Worm (Caenorhabditis elegans) whole organism, L4/young adult: ENCODE data around the gene srsx-7.
A peak's percentile ranks its signal among the peaks of the same experiment; 100 is the strongest.

Experiments
- W03F9.2 ChIP-seq: fragments of 150-350 bp; optimal IDR thresholded peaks from 2 replicates; lab custom pipeline; 2014; ENCODE audit warnings: missing biosample characterization, missing genetic modification characterization
- dao-5 ChIP-seq: sonication (generic microtip); optimal IDR thresholded peaks from 2 replicates; lab custom pipeline; 2016; ENCODE audit warnings: missing genotype, missing genetic modification characterization, moderate library complexity, missing compliant biosample characterization
- him-1 ChIP-seq: sonication (generic microtip); optimal IDR thresholded peaks from 2 replicates; lab custom pipeline; 2016; ENCODE audit warnings: missing genotype, missing genetic modification reagents, missing genetic modification characterization, missing compliant biosample characterization

The srsx-7 gene

DNA sequence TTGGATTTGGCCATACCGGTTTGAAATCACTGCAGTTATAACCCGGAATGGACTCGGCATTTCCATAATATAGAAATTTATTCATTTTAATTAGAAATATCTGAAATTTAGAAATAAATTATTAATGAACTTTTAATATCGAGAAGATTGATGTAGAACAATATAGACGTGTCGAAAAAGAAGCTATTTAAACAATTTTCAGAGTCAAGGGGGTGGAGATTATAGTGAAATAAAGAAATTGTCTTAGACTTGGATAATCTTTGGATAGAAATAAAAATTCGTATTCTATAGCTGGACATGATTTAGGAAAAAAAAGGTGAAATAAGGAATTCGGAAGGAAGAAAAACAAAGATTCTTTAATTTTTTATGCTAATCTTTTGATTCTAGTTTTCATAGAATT, 14.7 kb downstream of the srsx-7 start, which contains the start of gene srt-53:
srt-53 (minus strand) TSS at position 101 of the 400 bp plus-strand sequence.
- no peak for TF ChIP-seq W03F9.2 (tag; lab: Kevin White, UChicago)

DNA sequence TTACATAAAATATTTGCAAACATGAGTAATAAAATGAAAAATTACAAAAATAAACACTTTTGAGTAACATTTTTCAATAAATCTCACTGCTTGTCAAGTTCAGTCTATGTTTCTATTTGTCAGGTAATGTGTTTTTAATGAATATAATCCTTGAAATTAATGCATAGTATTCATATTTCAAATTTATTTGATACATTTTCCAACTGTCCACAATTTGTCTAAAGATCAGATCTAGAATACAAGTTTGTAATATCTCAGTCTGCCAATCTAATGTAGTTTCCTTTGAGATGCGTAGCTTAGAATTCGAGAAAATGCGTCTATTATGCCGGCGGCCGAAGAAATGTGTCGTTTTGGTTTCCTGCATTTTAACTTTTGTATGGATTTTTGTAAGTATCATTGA, 18.0 kb downstream of the srsx-7 start, which contains the start of gene Y97E10B.1:
Y97E10B.1 (plus strand) TSS at position 301 of the 400 bp plus-strand sequence.
- TF ChIP-seq W03F9.2 (tag; lab: Kevin White, UChicago), result no peak
- no peak for TF ChIP-seq him-1 (tag; lab: Kevin White, UChicago)
- no peak for TF ChIP-seq dao-5 (tag; lab: Kevin White, UChicago)

DNA sequence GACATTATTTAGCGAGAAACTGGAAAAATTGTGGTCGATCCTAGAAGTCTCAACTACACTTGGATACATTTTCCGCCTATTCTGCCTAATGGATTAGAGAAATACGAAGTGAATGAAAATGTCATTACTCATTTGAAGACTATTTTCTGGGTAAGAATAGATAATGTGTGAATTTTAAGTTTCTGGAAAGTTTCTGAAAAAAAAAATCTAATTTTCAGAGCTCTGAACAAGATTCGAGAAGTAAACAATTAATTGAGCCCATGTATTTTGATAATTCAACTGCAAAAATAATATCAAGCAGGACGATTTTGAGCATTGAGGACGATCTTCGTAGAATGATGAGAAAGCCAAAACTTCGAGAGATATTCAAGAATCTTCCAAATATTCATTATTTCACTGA, 20.6 kb downstream of the srsx-7 start:
- no peak for TF ChIP-seq dao-5 (tag; lab: Kevin White, UChicago)
- no peak for TF ChIP-seq him-1 (tag; lab: Kevin White, UChicago)
- no peak for TF ChIP-seq W03F9.2 (tag; lab: Kevin White, UChicago)

DNA sequence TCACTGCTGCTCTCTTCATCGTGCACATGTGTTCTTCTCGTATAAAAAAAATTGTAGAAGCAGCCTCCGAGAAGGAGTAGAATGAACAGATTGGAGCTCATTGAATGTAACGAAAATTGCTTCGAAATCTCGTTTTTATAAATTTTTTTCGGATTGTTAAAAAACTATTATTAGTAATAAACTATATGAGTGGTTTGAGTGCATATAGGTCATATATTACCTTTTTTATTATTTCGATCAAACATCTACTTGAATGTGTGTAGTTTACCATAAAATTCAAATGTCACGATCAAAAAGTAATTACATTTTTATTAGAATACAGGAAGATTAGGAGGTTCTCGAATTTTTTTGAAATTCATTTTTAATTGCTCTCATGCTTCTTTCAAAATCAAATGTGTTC, 27.3 kb downstream of the srsx-7 start, which contains the start of gene clec-216:
clec-216 (minus strand) TSS at position 101 of the 400 bp plus-strand sequence.
- TF ChIP-seq dao-5 (tag; lab: Kevin White, UChicago) (no peak), him-1 (tag; lab: Kevin White, UChicago) (no peak), W03F9.2 (tag; lab: Kevin White, UChicago) (no peak)

DNA sequence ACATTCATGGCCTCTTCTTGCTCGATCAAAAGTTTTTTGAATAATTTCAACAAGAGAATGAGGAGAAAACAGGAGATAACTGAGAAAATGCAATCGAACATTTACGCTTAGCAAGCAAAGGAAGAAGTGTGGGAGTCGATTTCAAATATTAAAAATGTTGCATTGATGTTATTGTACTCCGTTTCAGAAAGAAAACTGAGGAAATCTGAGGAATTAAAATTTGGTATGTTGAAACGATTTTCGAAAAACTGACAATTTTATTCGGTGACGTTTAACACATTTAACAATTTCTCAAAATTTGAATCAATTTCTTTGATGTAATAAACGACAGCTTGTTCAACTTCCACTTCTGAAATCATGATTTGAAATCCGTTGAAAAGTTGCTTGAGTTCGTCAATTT, 29.0 kb downstream of the srsx-7 start, which contains the start of gene F26D11.13:
F26D11.13 (minus strand) TSS at position 101 of the 400 bp plus-strand sequence.
- TF ChIP-seq him-1 (tag; lab: Kevin White, UChicago) (no peak), dao-5 (tag; lab: Kevin White, UChicago) (no peak), W03F9.2 (tag; lab: Kevin White, UChicago) (no peak)

DNA sequence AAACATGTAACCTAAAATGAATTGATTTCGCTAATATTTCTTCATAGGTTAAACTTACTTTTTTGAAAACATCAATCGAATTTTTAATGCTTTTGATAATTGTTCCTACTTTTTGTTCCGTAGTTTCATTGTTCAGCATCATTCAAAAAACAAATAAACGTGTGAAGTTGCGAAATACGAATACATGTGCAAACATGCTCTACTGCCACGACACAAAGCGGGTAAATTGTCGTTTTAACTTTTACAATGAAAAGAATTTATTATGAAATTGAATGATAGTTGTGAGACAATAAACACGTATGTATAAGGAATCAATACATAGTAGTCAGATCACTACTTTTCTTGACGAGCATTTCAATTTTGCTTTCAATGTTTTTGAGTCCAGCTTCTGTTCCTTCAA, 29.6 kb downstream of the srsx-7 start, which contains the start of gene F26D11.12:
F26D11.12 (minus strand) TSS at position 145 of the 400 bp plus-strand sequence.
- TF ChIP-seq W03F9.2 (tag; lab: Kevin White, UChicago) (peak; percentile 5), him-1 (tag; lab: Kevin White, UChicago) (no peak), dao-5 (tag; lab: Kevin White, UChicago) (no peak)

DNA sequence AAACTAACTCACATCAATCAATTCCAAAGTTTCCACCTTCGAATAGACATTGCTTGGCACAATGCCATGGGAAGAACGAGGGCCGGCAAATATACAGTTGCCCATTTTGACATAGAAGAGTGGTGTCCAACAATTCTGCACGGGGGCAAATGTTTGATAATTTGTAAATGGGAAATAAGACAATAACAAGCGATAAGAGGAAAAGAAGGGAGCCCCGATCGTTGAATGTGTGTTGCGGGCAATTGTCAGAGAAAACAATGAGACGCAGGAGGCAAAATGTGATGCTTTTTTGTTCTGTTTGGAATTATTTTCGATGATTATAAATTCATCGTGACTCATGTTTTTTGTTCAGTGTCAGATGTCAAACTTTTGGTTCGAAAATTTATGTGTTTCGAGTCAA, 30.6 kb downstream of the srsx-7 start, which contains the start of gene pals-34:
pals-34 (minus strand) TSS at position 280 of the 400 bp plus-strand sequence.
- TF ChIP-seq him-1 (tag; lab: Kevin White, UChicago), result no peak
- TF ChIP-seq dao-5 (tag; lab: Kevin White, UChicago), result no peak
- no peak for TF ChIP-seq W03F9.2 (tag; lab: Kevin White, UChicago)

DNA sequence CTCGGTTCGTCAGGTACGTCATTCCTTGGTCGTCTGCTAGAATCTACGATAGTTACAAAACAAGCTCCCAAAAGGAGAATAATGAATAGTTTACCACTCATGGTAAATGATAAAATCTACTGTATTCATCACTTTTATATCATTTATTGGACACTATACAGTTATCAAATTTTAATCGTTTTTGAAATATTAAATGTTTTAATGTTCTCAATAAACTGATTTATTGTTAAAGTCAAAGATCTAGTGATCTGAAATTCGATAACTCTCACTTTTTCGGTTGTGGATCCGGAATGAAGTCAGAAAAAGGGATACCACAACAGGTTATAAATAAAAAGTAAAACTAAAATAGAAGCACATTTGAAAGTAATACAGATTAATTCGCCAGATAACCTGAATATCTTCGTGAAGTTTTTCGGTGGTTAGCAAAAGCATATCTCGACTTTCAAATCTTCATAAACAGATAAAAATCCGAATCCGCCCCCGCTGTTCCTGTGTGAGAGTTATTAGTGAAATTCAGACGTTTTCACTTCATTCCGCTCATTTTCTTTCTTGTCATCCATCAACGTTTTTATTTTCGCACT, 33.2 kb downstream of the srsx-7 start, which contains the start of the genes clec-217 and F26D11.2:
clec-217 (minus strand) TSS at position 101 of the 581 bp plus-strand sequence.
F26D11.2 (plus strand) TSS at position 531 of the 581 bp plus-strand sequence.
- TF ChIP-seq him-1 (tag; lab: Kevin White, UChicago) (no peak), W03F9.2 (tag; lab: Kevin White, UChicago) (no peak), dao-5 (tag; lab: Kevin White, UChicago) (no peak)

DNA sequence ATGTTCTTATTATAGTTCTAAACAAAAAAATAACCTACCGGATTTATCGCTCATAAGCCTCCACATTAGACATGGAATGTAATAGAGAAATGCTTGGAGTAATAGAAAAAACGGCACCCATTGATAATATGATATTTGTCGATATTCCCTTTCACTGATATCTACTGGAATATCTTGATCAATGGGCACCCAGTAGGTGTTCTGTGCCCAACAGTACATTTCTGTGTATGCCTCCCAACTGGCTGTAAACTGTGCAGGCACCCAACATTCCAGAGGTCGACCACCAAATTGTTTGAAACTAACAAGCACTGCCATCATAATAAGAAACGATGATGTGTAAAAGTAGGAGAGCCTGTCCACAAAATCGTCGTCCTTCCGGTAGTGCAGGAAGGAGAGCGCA, 38.8 kb downstream of the srsx-7 start:
- TF ChIP-seq him-1 (tag; lab: Kevin White, UChicago) (no peak), W03F9.2 (tag; lab: Kevin White, UChicago) (no peak), dao-5 (tag; lab: Kevin White, UChicago) (no peak)

DNA sequence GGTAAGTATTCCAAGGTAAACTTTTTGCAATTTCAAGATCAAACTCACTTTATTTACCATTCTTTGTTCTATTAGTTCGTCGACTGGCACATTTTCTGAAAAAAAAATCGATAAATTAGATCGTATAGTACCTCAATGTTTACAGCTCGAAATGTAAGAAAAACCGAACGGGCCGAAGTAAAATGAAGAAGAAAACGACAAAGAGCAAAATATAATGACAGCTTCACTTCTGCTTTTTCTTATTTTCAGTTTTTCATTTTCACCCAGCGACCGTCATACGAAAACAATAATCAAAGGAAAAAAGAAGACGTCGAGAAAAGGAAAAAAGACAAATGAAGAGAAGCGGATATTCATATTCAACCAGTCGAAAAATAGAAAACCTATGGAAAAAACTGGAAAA, 43.5 kb downstream of the srsx-7 start, which contains the start of gene che-7:
che-7 (minus strand) TSS at position 101 of the 400 bp plus-strand sequence.
- TF ChIP-seq dao-5 (tag; lab: Kevin White, UChicago) (no peak), W03F9.2 (tag; lab: Kevin White, UChicago) (no peak), him-1 (tag; lab: Kevin White, UChicago) (no peak)

DNA sequence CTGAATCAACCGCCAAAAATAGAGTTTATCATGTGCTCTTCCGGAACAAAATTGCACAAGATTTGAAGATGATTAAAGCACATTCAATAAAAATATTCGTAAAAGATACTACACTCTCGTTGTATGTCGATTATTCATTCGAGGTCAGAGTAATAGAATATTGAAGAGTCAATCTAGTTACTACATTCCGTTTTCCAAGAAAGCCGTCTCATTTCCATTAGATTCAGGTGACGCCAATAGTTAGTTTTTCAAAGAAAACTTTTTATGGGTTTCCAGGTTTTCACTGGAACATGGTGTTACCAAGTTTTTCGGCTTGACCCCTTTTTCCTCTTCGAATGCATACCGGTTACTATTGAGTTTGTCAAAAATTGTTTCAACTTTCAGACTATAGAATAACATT, 44.9 kb downstream of the srsx-7 start:
- TF ChIP-seq dao-5 (tag; lab: Kevin White, UChicago) (no peak), him-1 (tag; lab: Kevin White, UChicago) (no peak), W03F9.2 (tag; lab: Kevin White, UChicago) (no peak)

DNA sequence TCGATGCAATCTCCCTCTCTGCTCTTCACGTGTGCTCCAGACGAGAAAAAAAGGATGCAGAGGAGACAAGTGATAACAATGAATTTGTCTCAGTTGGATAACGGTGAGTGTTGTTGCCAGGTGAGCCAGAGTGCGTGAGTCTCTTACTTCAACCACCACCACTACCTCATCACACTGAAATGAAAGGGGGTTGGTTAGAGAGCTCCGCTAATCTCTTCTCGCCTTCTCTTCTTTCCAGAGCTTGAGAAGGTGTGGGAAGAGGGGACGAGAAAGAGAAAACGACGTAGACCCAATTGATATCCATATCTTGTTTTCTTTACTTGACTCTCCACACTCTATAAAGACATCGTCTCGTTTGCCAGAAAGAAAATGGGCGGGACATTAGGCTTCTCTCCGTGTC, 45.8 kb downstream of the srsx-7 start:
- TF ChIP-seq dao-5 (tag; lab: Kevin White, UChicago), result no peak
- TF ChIP-seq W03F9.2 (tag; lab: Kevin White, UChicago), result no peak
- no peak for TF ChIP-seq him-1 (tag; lab: Kevin White, UChicago)
